Worm (Caenorhabditis elegans) whole organism, mixed stage, embryonic: Measurements from ENCODE around the gene Y53G8AR.8.

ENCODE experiments used
- elt-1 ChIP-seq: sonication (generic microtip); optimal IDR thresholded peaks from 2 replicates; lab custom pipeline; 2017; ENCODE audit warnings: missing genetic modification characterization, mild to moderate bottlenecking, missing compliant biosample characterization, antibody characterized with exemption, moderate library complexity, borderline replicate concordance; ENCODE audit not compliant: insufficient read depth
- ham-2 ChIP-seq: fragments of 200-800 bp; sonication (Bioruptor generic); optimal IDR thresholded peaks from 2 replicates; lab custom pipeline; 2018; ENCODE audit warnings: mild to moderate bottlenecking, missing genetic modification characterization, missing compliant biosample characterization
- nhr-28 ChIP-seq: fragments of 150-350 bp; optimal IDR thresholded peaks from 2 replicates; lab custom pipeline; 2014; ENCODE audit warnings: missing biosample characterization, missing genetic modification characterization
- pha-4 ChIP-seq: fragments of 150-350 bp; optimal IDR thresholded peaks from 2 replicates; lab custom pipeline; 2018; ENCODE audit warnings: missing biosample characterization, missing genetic modification reagents, missing genetic modification characterization
- unc-62 ChIP-seq: fragments of 150-350 bp; optimal IDR thresholded peaks from 2 replicates; lab custom pipeline; 2014; ENCODE audit warnings: missing biosample characterization, missing genetic modification reagents, missing genetic modification characterization

ce11 chrIII:3331767-3332166 is 37.6 kb upstream of the Y53G8AR.8 start:
- no peak for TF ChIP-seq pha-4 (tag; lab: Kevin White, UChicago)
- no peak for TF ChIP-seq ham-2 (GFP tag; lab: Kevin White, UChicago)
- TF ChIP-seq elt-1 (tag; lab: Kevin White, UChicago): no peak
- no peak for TF ChIP-seq nhr-28
- TF ChIP-seq unc-62 (GFP tag; lab: Kevin White, UChicago): no peak
